Fruit fly (Drosophila melanogaster) whole organism, prepupa: Measurements from ENCODE around the gene CG43293.

Experiments
- Blimp-1 ChIP-seq: fragments of 200-800 bp; sonication (Bioruptor generic); optimal IDR thresholded peaks from 3 replicates; lab custom pipeline; 2017; ENCODE audit warnings: missing biosample characterization, missing genetic modification characterization, mild to moderate bottlenecking, moderate library complexity, missing genetic modification reagents
- CG15336 ChIP-seq: fragments of 200-800 bp; sonication (Bioruptor generic); IDR thresholded peaks from 2 replicates; pipeline ENCODE4 v1.3.6; 2022; ENCODE audit warnings: missing biosample characterization, missing genetic modification characterization
- CG32006 ChIP-seq: fragments of 200-800 bp; sonication (Bioruptor generic); optimal IDR thresholded peaks from 3 replicates; lab custom pipeline; 2017; ENCODE audit warnings: missing biosample characterization, mild to moderate bottlenecking, missing genetic modification characterization
- lz ChIP-seq: fragments of 200-800 bp; sonication (Bioruptor generic); optimal IDR thresholded peaks from 3 replicates; lab custom pipeline; 2016; ENCODE audit warnings: missing biosample characterization, missing genetic modification characterization

DNA sequence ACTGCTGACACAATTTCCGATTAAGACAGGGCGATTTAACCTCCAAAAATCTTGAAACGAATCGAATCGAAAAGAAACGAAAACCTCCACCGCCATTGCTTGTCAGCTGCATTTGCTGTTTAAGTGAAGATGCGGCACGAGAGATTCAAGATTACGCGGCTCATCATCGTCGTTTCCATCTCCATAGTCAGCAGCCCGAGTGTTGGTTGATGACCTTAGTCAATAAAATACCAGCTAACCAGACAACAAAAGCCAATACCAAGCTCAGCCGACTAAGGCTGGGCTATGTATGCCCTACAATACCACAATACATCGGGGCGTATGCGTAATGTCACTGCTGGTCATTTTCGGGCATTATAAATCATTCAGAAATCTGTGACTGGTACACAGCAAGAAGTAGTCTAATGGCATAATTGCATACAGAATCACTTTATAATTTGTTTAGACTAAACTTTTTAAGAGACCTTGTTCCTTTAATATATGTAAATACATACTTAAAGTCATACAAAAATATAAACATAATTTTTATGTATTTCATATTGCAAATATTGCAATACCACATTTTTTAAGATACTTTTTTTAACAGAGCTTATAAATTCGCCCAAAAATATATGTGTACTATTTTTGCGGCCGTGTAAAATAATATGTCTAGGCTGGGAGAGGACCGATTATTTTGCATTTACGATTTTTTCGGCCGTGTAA is 44.1 kb upstream of the CG43293 start:
- no peak for TF ChIP-seq CG15336 (GFP tag; lab: Robert Waterston, UW)
- TF ChIP-seq Blimp-1 (GFP tag; lab: Kevin White, UChicago) = no peak
- no peak for TF ChIP-seq CG32006 (GFP tag; lab: Kevin White, UChicago)
- TF ChIP-seq lz (GFP tag; lab: Kevin White, UChicago) = no peak
